Fruit fly (Drosophila melanogaster) whole organism, embryonic: ENCODE measurements around the gene blp.
"Not testable (repeated sequence)": the region's sequence is repeated elsewhere in the genome, so short reads cannot be mapped to it uniquely, and the experiment has no call there.

Experiments used
- Ada2b ChIP-seq: fragments of 200-800 bp; sonication (Bioruptor generic); IDR thresholded peaks from 2 replicates; pipeline ENCODE4 v1.3.6; 2022; ENCODE audit warnings: missing biosample characterization, missing genetic modification characterization
- Adf1 ChIP-seq: fragments of 200-800 bp; sonication (Bioruptor generic); IDR thresholded peaks from 2 replicates; pipeline ENCODE4 v1.3.6; 2022; ENCODE audit warnings: missing biosample characterization, missing genetic modification characterization
- Atf6 ChIP-seq: fragments of 200-800 bp; sonication (Bioruptor generic); IDR thresholded peaks from 2 replicates; pipeline ENCODE4 v1.3.6; 2022; ENCODE audit warnings: missing biosample characterization, missing genetic modification characterization
- CG11085 ChIP-seq: fragments of 200-800 bp; sonication (Bioruptor generic); IDR thresholded peaks from 2 replicates; pipeline ENCODE4 v1.3.6; 2022; ENCODE audit warnings: missing biosample characterization, missing genetic modification characterization
- CG11093 ChIP-seq: fragments of 200-800 bp; sonication (Bioruptor generic); IDR thresholded peaks from 3 replicates; pipeline ENCODE4 v1.3.6; 2022; ENCODE audit warnings: missing biosample characterization, missing genetic modification characterization
- CG11247 ChIP-seq: fragments of 200-800 bp; sonication (Bioruptor generic); IDR thresholded peaks from 2 replicates; pipeline ENCODE4 v1.3.6; 2022; ENCODE audit warnings: missing biosample characterization, missing genetic modification characterization
- CG14014 ChIP-seq: fragments of 200-800 bp; sonication (Bioruptor generic); IDR thresholded peaks from 2 replicates; pipeline ENCODE4 v1.3.6; 2022; ENCODE audit warnings: missing biosample characterization, missing genetic modification characterization
- CG14441 ChIP-seq: fragments of 200-800 bp; sonication (Bioruptor generic); IDR thresholded peaks from 2 replicates; pipeline ENCODE4 v1.3.6; 2022; ENCODE audit warnings: missing biosample characterization, missing genetic modification characterization
- CG2889 ChIP-seq: fragments of 200-800 bp; sonication (Bioruptor generic); IDR thresholded peaks from 3 replicates; pipeline ENCODE4 v1.3.6; 2022; ENCODE audit warnings: missing biosample characterization, missing genetic modification characterization
- CG31224 ChIP-seq: fragments of 200-800 bp; sonication (Bioruptor generic); IDR thresholded peaks from 2 replicates; pipeline ENCODE4 v1.3.6; 2022; ENCODE audit warnings: missing biosample characterization, missing genetic modification characterization
- CG32532 ChIP-seq: fragments of 200-800 bp; sonication (Bioruptor generic); IDR thresholded peaks from 2 replicates; pipeline ENCODE4 v1.3.6; 2022; ENCODE audit warnings: missing biosample characterization, missing genetic modification characterization
- CG3847 ChIP-seq: fragments of 200-800 bp; sonication (Bioruptor generic); IDR thresholded peaks from 2 replicates; pipeline ENCODE4 v1.3.6; 2022; ENCODE audit warnings: missing biosample characterization, missing genetic modification characterization
- CG4404 ChIP-seq: fragments of 200-800 bp; sonication (Bioruptor generic); IDR thresholded peaks from 2 replicates; pipeline ENCODE4 v1.3.6; 2022; ENCODE audit warnings: missing biosample characterization, missing genetic modification characterization
- CG6689 ChIP-seq: fragments of 200-800 bp; sonication (Bioruptor generic); IDR thresholded peaks from 2 replicates; pipeline ENCODE4 v1.3.6; 2022; ENCODE audit warnings: missing biosample characterization, missing genetic modification characterization
- CG7372 ChIP-seq: fragments of 200-800 bp; sonication (Bioruptor generic); IDR thresholded peaks from 2 replicates; pipeline ENCODE4 v1.3.6; 2022; ENCODE audit warnings: missing biosample characterization, missing genetic modification characterization
- Dbx ChIP-seq: fragments of 200-800 bp; sonication (Bioruptor generic); IDR thresholded peaks from 3 replicates; pipeline ENCODE4 v1.3.6; 2022; ENCODE audit warnings: missing biosample characterization, missing genetic modification characterization
- Drgx ChIP-seq: fragments of 200-800 bp; sonication (Bioruptor generic); IDR thresholded peaks from 2 replicates; pipeline ENCODE4 v1.3.6; 2022; ENCODE audit warnings: missing biosample characterization, missing genetic modification characterization
- HLH3B ChIP-seq: fragments of 200-800 bp; sonication (Bioruptor generic); IDR thresholded peaks from 2 replicates; pipeline ENCODE4 v1.3.6; 2022; ENCODE audit warnings: missing biosample characterization, missing genetic modification characterization
- Jarid2 ChIP-seq: fragments of 200-800 bp; sonication (Bioruptor generic); optimal IDR thresholded peaks from 3 replicates; lab custom pipeline; 2017; ENCODE audit warnings: mild to moderate bottlenecking, missing biosample characterization, missing genetic modification reagents, missing genetic modification characterization
- MBD-R2 ChIP-seq: fragments of 200-800 bp; sonication (Bioruptor generic); IDR thresholded peaks from 2 replicates; pipeline ENCODE4 v1.3.6; 2022; ENCODE audit warnings: missing biosample characterization, missing genetic modification characterization
- Mrtf ChIP-seq: fragments of 200-800 bp; sonication (Bioruptor generic); IDR thresholded peaks from 3 replicates; pipeline ENCODE4 v1.3.6; 2022; ENCODE audit warnings: missing biosample characterization, missing genetic modification characterization
- NFAT ChIP-seq: fragments of 200-800 bp; sonication (Bioruptor generic); IDR thresholded peaks from 2 replicates; pipeline ENCODE4 v1.3.6; 2022; ENCODE audit warnings: missing biosample characterization, missing genetic modification characterization
- Optix ChIP-seq: fragments of 200-800 bp; sonication (Bioruptor generic); IDR thresholded peaks from 3 replicates; pipeline ENCODE4 v1.3.6; 2022; ENCODE audit warnings: missing biosample characterization, missing genetic modification characterization
- Ptx1 ChIP-seq: fragments of 200-800 bp; sonication (Bioruptor generic); IDR thresholded peaks from 2 replicates; pipeline ENCODE4 v1.3.6; 2022; ENCODE audit warnings: missing biosample characterization, missing genetic modification characterization
- Rfx ChIP-seq: fragments of 200-800 bp; sonication (Bioruptor generic); IDR thresholded peaks from 2 replicates; pipeline ENCODE4 v1.3.6; 2022; ENCODE audit warnings: missing biosample characterization, missing genetic modification characterization
- Rx ChIP-seq: fragments of 200-800 bp; sonication (Bioruptor generic); IDR thresholded peaks from 2 replicates; pipeline ENCODE4 v1.3.6; 2022; ENCODE audit warnings: missing biosample characterization, missing genetic modification characterization
- Taf1 ChIP-seq: fragments of 200-800 bp; sonication (Bioruptor generic); IDR thresholded peaks from 2 replicates; pipeline ENCODE4 v1.3.6; 2022; ENCODE audit warnings: missing biosample characterization, missing genetic modification characterization
- Trl ChIP-seq, 3 experiments: fragments of >200 bp in 2 of 3; fragments of 200-800 bp in 1 of 3; sonication (Bioruptor generic) in 1 of 3; optimal IDR thresholded peaks; 2 replicates in 1 of 3; 3 replicates in 2 of 3; lab custom pipeline; 2016 to 2017; ENCODE audit warnings: missing biosample characterization in 1 of 3, missing genetic modification characterization in 1 of 3
- al ChIP-seq: fragments of 200-800 bp; sonication (Bioruptor generic); IDR thresholded peaks from 2 replicates; pipeline ENCODE4 v1.3.6; 2022; ENCODE audit warnings: missing biosample characterization, missing genetic modification characterization
- cas ChIP-seq: fragments of 200-800 bp; sonication (Bioruptor generic); IDR thresholded peaks from 2 replicates; pipeline ENCODE4 v1.3.6; 2022; ENCODE audit warnings: missing biosample characterization, missing genetic modification characterization
- chinmo ChIP-seq: fragments of 200-800 bp; sonication (Bioruptor generic); IDR thresholded peaks from 4 replicates; pipeline ENCODE4 v1.3.6; 2022; ENCODE audit warnings: missing biosample characterization, missing genetic modification characterization; ENCODE audit not compliant: partially characterized antibody
- danr ChIP-seq: fragments of 200-800 bp; sonication (Bioruptor generic); IDR thresholded peaks from 2 replicates; pipeline ENCODE4 v1.3.6; 2022; ENCODE audit warnings: missing biosample characterization, missing genetic modification characterization
- esg ChIP-seq: fragments of 200-800 bp; sonication (Bioruptor generic); conservative IDR thresholded peaks from 2 replicates; pipeline ENCODE4 v1.3.6; 2022; ENCODE audit warnings: missing biosample characterization, missing genetic modification characterization
- gsb ChIP-seq: fragments of 200-800 bp; sonication (Bioruptor generic); IDR thresholded peaks from 2 replicates; pipeline ENCODE4 v1.3.6; 2022; ENCODE audit warnings: missing biosample characterization, missing genetic modification characterization
- ham ChIP-seq: fragments of 200-800 bp; sonication (Bioruptor generic); IDR thresholded peaks from 2 replicates; pipeline ENCODE4 v1.3.6; 2022; ENCODE audit warnings: missing biosample characterization, missing genetic modification characterization
- hkb ChIP-seq, 2 experiments: fragments of 200-800 bp in 1 of 2; fragments of >200 bp in 1 of 2; sonication (Bioruptor generic) in 1 of 2; IDR thresholded peaks in 1 of 2; optimal IDR thresholded peaks in 1 of 2; 2 replicates each; pipeline versions ENCODE4 v1.3.6 to Lab custom; 2017 to 2022; ENCODE audit warnings: missing biosample characterization in 1 of 2, missing genetic modification characterization in 1 of 2
- klu ChIP-seq: fragments of 200-800 bp; sonication (Bioruptor generic); IDR thresholded peaks from 2 replicates; pipeline ENCODE4 v1.3.6; 2022; ENCODE audit warnings: missing biosample characterization, missing genetic modification characterization
- lbe ChIP-seq: fragments of 200-800 bp; sonication (Bioruptor generic); optimal IDR thresholded peaks from 2 replicates; lab custom pipeline; 2016; ENCODE audit warnings: missing biosample characterization, mild to moderate bottlenecking, missing genetic modification characterization
- lmd ChIP-seq: fragments of 200-800 bp; sonication (Bioruptor generic); IDR thresholded peaks from 2 replicates; pipeline ENCODE4 v1.3.6; 2022; ENCODE audit warnings: missing biosample characterization, missing genetic modification characterization
- prd ChIP-seq, 3 experiments: fragments of >200 bp in 2 of 3; fragments of 200-800 bp in 1 of 3; sonication (Bioruptor generic) in 1 of 3; optimal IDR thresholded peaks in 2 of 3; IDR thresholded peaks in 1 of 3; 2 replicates in 2 of 3; 3 replicates in 1 of 3; pipeline versions ENCODE4 v1.3.6 to Lab custom; 2017 to 2022; ENCODE audit warnings: missing biosample characterization in 1 of 3, missing genetic modification characterization in 1 of 3
- ranshi ChIP-seq: fragments of 200-800 bp; sonication (Bioruptor generic); IDR thresholded peaks from 2 replicates; pipeline ENCODE4 v1.3.6; 2022; ENCODE audit warnings: missing biosample characterization, missing genetic modification characterization
- rib ChIP-seq: fragments of 200-800 bp; sonication (Bioruptor generic); IDR thresholded peaks from 2 replicates; pipeline ENCODE4 v1.3.6; 2022; ENCODE audit warnings: missing biosample characterization, missing genetic modification characterization
- row ChIP-seq: fragments of 200-800 bp; sonication (Bioruptor generic); IDR thresholded peaks from 3 replicates; pipeline ENCODE4 v1.3.6; 2022; ENCODE audit warnings: missing biosample characterization, missing genetic modification characterization
- so ChIP-seq: fragments of 200-800 bp; sonication (Bioruptor generic); IDR thresholded peaks from 3 replicates; pipeline ENCODE4 v1.3.6; 2022; ENCODE audit warnings: missing biosample characterization, missing genetic modification characterization
- sob ChIP-seq: fragments of 200-800 bp; sonication (Bioruptor generic); IDR thresholded peaks from 2 replicates; pipeline ENCODE4 v1.3.6; 2022; ENCODE audit warnings: missing biosample characterization, missing genetic modification characterization
- tgo ChIP-seq: fragments of 200-800 bp; sonication (Bioruptor generic); IDR thresholded peaks from 3 replicates; pipeline ENCODE4 v1.3.6; 2022; ENCODE audit warnings: missing biosample characterization, missing genetic modification characterization
- toy ChIP-seq: fragments of 200-800 bp; sonication (Bioruptor generic); IDR thresholded peaks from 2 replicates; pipeline ENCODE4 v1.3.6; 2022; ENCODE audit warnings: missing biosample characterization, missing genetic modification characterization
- vvl ChIP-seq: fragments of 200-800 bp; sonication (Bioruptor generic); IDR thresholded peaks from 2 replicates; pipeline ENCODE4 v1.3.6; 2022; ENCODE audit warnings: missing biosample characterization, missing genetic modification characterization

blp gene

DNA sequence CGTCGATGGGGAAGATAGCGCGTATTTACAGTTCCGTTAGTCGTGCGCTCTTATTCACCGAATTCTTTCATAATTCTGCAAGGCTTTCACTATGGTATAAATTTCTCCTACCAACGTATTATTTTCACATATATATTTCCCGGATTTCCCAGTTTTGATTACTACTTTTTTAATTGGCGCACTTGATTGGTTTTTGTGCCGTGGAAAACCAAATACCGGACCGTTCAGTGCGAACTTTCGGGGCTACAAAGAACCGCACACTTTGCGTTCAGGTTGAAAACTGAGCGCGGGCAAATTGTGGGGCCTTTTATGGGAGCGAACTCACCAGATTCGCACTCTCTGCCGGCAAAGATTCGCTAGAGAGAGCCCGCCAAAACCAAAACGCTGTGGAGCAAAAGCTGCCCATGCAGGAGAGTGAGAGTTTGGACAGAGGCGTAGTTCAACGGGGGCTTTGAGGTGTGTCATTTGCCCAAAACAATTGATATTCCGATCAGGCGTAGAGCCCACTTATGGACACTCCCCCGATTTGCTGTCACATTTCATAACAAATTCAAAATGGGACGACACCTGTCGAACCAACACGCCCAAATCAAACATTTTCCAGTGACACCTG, 32.4 kb upstream of the blp start:
- TF ChIP-seq CG2889 (GFP tag; lab: Robert Waterston, UW): 0 out of 3 replicates have a peak, but pooled peaks have one; percentile 11
- peak; percentile 56 for TF ChIP-seq CG3847
- TF ChIP-seq al (GFP tag; lab: Robert Waterston, UW): peak; percentile 55
- peak; percentile 46; the same call in 1 of the 2 replicates for TF ChIP-seq CG7372
- TF ChIP-seq cas (GFP tag; lab: Robert Waterston, UW): peak; percentile 52; the same call in 1 of the 2 replicates
- TF ChIP-seq klu (GFP tag; lab: Robert Waterston, UW): peak; percentile 44
- TF ChIP-seq danr (GFP tag; lab: Robert Waterston, UW): peak; percentile 37; the same call in 1 of the 2 replicates
- peak; percentile 69 for TF ChIP-seq sob
- TF ChIP-seq row (GFP tag; lab: Robert Waterston, UW): peak; percentile 75
- 0 out of 3 replicates have a peak, but pooled peaks have one; percentile 27 for TF ChIP-seq Mrtf (GFP tag; lab: Robert Waterston, UW)
- peak; percentile 91 for TF ChIP-seq Drgx (GFP tag; lab: Robert Waterston, UW)
- peak; percentile 21; the same call in 1 of the 2 replicates for TF ChIP-seq MBD-R2 (GFP tag; lab: Robert Waterston, UW)
- peak; percentile 46; the same call in 1 of the 2 replicates for TF ChIP-seq gsb (GFP tag; lab: Robert Waterston, UW)
- TF ChIP-seq Ptx1: 0 out of 2 replicates have a peak, but pooled peaks have one; percentile 43
- peak; percentile 35; the same call in 1 of the 2 replicates for TF ChIP-seq Ada2b (GFP tag; lab: Robert Waterston, UW)
- peak; percentile 27; the same call in 1 of the 2 replicates for TF ChIP-seq CG6689 (GFP tag; lab: Robert Waterston, UW)
- peak; percentile 68 for TF ChIP-seq CG14014
- TF ChIP-seq CG11093 (GFP tag; lab: Robert Waterston, UW): 0 out of 3 replicates have a peak, but pooled peaks have one; percentile 16
- not testable (repeated sequence) for TF ChIP-seq hkb (optimal IDR thresholded peaks at IDR 0.05; lab: Kevin White, UChicago); prd (optimal IDR thresholded peaks at IDR 0.05; lab: Kevin White, UChicago); Trl (GFP tag; optimal IDR thresholded peaks at IDR 0.05; lab: Kevin White, UChicago)
- TF ChIP-seq hkb (GFP tag; IDR thresholded peaks at IDR 0.05; lab: Robert Waterston, UW): peak; percentile 25; the same call in 1 of the 2 replicates
- peak; percentile 69 for TF ChIP-seq NFAT (GFP tag; lab: Robert Waterston, UW)
- TF ChIP-seq prd (GFP tag; IDR thresholded peaks at IDR 0.05; lab: Robert Waterston, UW): peak; percentile 47; the same call in 2 of the 3 replicates
- TF ChIP-seq tgo (GFP tag; lab: Robert Waterston, UW): 0 out of 3 replicates have a peak, but pooled peaks have one; percentile 27
- TF ChIP-seq CG14441 (GFP tag; lab: Robert Waterston, UW): peak; percentile 38; the same call in 1 of the 2 replicates
- 0 out of 2 replicates have a peak, but pooled peaks have one; percentile 9 for TF ChIP-seq CG11247
- TF ChIP-seq Atf6: peak; percentile 73
- peak; percentile 73; the same call in 1 of the 2 replicates for TF ChIP-seq rib
- peak; percentile 29; the same call in 1 of the 2 replicates for TF ChIP-seq Adf1 (GFP tag; lab: Robert Waterston, UW)
- TF ChIP-seq lbe (GFP tag; lab: Kevin White, UChicago): peak; percentile 3
- peak; percentile 61 for TF ChIP-seq vvl (GFP tag; lab: Robert Waterston, UW)
- peak; percentile 22; the same call in 1 of the 2 replicates for TF ChIP-seq CG11085 (GFP tag; lab: Robert Waterston, UW)
- TF ChIP-seq toy: 0 out of 2 replicates have a peak, but pooled peaks have one; percentile 27
- TF ChIP-seq Dbx (GFP tag; lab: Robert Waterston, UW): peak; percentile 83
- peak; percentile 62; the same call in 1 of the 2 replicates for TF ChIP-seq lmd
- peak; percentile 39; the same call in 1 of the 3 replicates for TF ChIP-seq Optix
- TF ChIP-seq HLH3B (GFP tag; lab: Robert Waterston, UW): 0 out of 2 replicates have a peak, but pooled peaks have one; percentile 14
- TF ChIP-seq so: 0 out of 3 replicates have a peak, but pooled peaks have one; percentile 15
- TF ChIP-seq ham: peak; percentile 30; the same call in 1 of the 2 replicates
- peak; percentile 82 for TF ChIP-seq CG32532 (GFP tag; lab: Robert Waterston, UW)
- TF ChIP-seq Trl (optimal IDR thresholded peaks at IDR 0.05; lab: Kevin White, UChicago): peak; percentile 30 to 73
- TF ChIP-seq CG4404 (GFP tag; lab: Robert Waterston, UW): peak; percentile 34; the same call in 1 of the 2 replicates
- peak; percentile 88 for TF ChIP-seq Rfx
- 0 out of 2 replicates have a peak, but pooled peaks have one; percentile 25 for TF ChIP-seq esg
- TF ChIP-seq chinmo: 0 out of 4 replicates have a peak, but pooled peaks have one; percentile 51
- TF ChIP-seq Jarid2 (GFP tag; lab: Kevin White, UChicago): peak; percentile 54
- peak; percentile 47 for TF ChIP-seq Rx
- TF ChIP-seq CG31224 (GFP tag; lab: Robert Waterston, UW): 0 out of 2 replicates have a peak, but pooled peaks have one; percentile 34
- TF ChIP-seq ranshi: peak; percentile 67
- TF ChIP-seq Taf1 (GFP tag; lab: Robert Waterston, UW): peak; percentile 35; the same call in 1 of the 2 replicates
